Worm (Caenorhabditis elegans): ENCODE data around the gene npr-8.

The npr-8 gene

ce11 chrX:7409030-7409429 lies 31.9 kb downstream of the npr-8 start:
- TF ChIP-seq R02D3.7 (tag; optimal IDR thresholded peaks at IDR 0.05): no peak
- no peak for TF ChIP-seq dmd-4 (tag; optimal IDR thresholded peaks at IDR 0.05)
- no peak for TF ChIP-seq lsy-2 (tag; optimal IDR thresholded peaks at IDR 0.05)
- no peak for TF ChIP-seq nhr-77 (tag; optimal IDR thresholded peaks at IDR 0.05)
- TF ChIP-seq zag-1 (tag; optimal IDR thresholded peaks at IDR 0.05): no peak
- TF ChIP-seq egl-27 (tag; optimal IDR thresholded peaks at IDR 0.05): no peak
- no peak for TF ChIP-seq unc-62 (GFP tag; optimal IDR thresholded peaks at IDR 0.05)
- TF ChIP-seq nhr-12 (tag; optimal IDR thresholded peaks at IDR 0.05): no peak
- no peak for TF ChIP-seq Y55F3AM.14 (GFP tag; optimal IDR thresholded peaks at IDR 0.05)
- no peak for TF ChIP-seq alr-1 (tag; optimal IDR thresholded peaks at IDR 0.05)
- TF ChIP-seq nhr-11 (tag; optimal IDR thresholded peaks at IDR 0.05): no peak
- no peak for TF ChIP-seq unc-55 (GFP tag; optimal IDR thresholded peaks at IDR 0.05)
- TF ChIP-seq sma-3 (GFP tag; optimal IDR thresholded peaks at IDR 0.05): no peak
- no peak for TF ChIP-seq unc-39 (tag; optimal IDR thresholded peaks at IDR 0.05)
- no peak for TF ChIP-seq sem-4 (tag; optimal IDR thresholded peaks at IDR 0.05)
- TF ChIP-seq nhr-23 (tag; optimal IDR thresholded peaks at IDR 0.05): no peak
- TF ChIP-seq ceh-16 (tag; optimal IDR thresholded peaks at IDR 0.05): no peak
- no peak for TF ChIP-seq nhr-10 (tag; optimal IDR thresholded peaks at IDR 0.05)
- TF ChIP-seq F13H6.1 (tag; optimal IDR thresholded peaks at IDR 0.05): no peak
- TF ChIP-seq mbf-1 (tag; optimal IDR thresholded peaks at IDR 0.05): no peak

ce11 chrX:7409935-7410334 lies 32.8 kb downstream of the npr-8 start, which contains the start of gene C10A4.2:
Gene C10A4.2 (plus strand): TSS chrX:7410235.
- TF ChIP-seq mbf-1 (tag; optimal IDR thresholded peaks at IDR 0.05): no peak
- no peak for TF ChIP-seq peb-1 (tag; optimal IDR thresholded peaks at IDR 0.05)
- no peak for TF ChIP-seq elt-3 (tag; optimal IDR thresholded peaks at IDR 0.05)
- TF ChIP-seq lin-11 (tag; optimal IDR thresholded peaks at IDR 0.05): no peak
- no peak for TF ChIP-seq unc-55 (GFP tag; optimal IDR thresholded peaks at IDR 0.05)
- TF ChIP-seq crh-2 (tag; optimal IDR thresholded peaks at IDR 0.05): no peak
- no peak for TF ChIP-seq nhr-21 (tag; optimal IDR thresholded peaks at IDR 0.05)
- no peak for TF ChIP-seq Y55F3AM.14 (GFP tag; optimal IDR thresholded peaks at IDR 0.05)
- no peak for TF ChIP-seq F13H6.1 (tag; optimal IDR thresholded peaks at IDR 0.05)
- no peak for TF ChIP-seq skn-1 (tag; optimal IDR thresholded peaks at IDR 0.05)

ce11 chrX:7415420-7415819 lies 38.3 kb downstream of the npr-8 start, which contains the start of gene C10A4.7:
Gene C10A4.7 (minus strand): TSS chrX:7415520.
- no peak for TF ChIP-seq F13H6.1 (tag; optimal IDR thresholded peaks at IDR 0.05)
- TF ChIP-seq ztf-1 (GFP tag; conservative IDR thresholded peaks at IDR 0.05): no peak
- no peak for TF ChIP-seq unc-55 (GFP tag; optimal IDR thresholded peaks at IDR 0.05)
- TF ChIP-seq lin-11 (tag; optimal IDR thresholded peaks at IDR 0.05): no peak
- TF ChIP-seq ztf-4 (tag; optimal IDR thresholded peaks at IDR 0.05): no peak
- no peak for TF ChIP-seq nhr-11 (tag; optimal IDR thresholded peaks at IDR 0.05)
- TF ChIP-seq ceh-82 (tag; optimal IDR thresholded peaks at IDR 0.05): no peak
- no peak for TF ChIP-seq nhr-12 (tag; optimal IDR thresholded peaks at IDR 0.05)
- no peak for TF ChIP-seq lin-13 (GFP tag; optimal IDR thresholded peaks at IDR 0.05)
- TF ChIP-seq elt-1 (tag; optimal IDR thresholded peaks at IDR 0.05): no peak
- TF ChIP-seq ztf-11 (tag; optimal IDR thresholded peaks at IDR 0.05): no peak
- TF ChIP-seq mab-5 (tag; optimal IDR thresholded peaks at IDR 0.05): no peak
- no peak for TF ChIP-seq fos-1 (tag; optimal IDR thresholded peaks at IDR 0.05)
- no peak for TF ChIP-seq nhr-77 (tag; optimal IDR thresholded peaks at IDR 0.05)
- TF ChIP-seq nhr-21 (tag; optimal IDR thresholded peaks at IDR 0.05): no peak
- TF ChIP-seq nhr-129 (tag; optimal IDR thresholded peaks at IDR 0.05): no peak
- TF ChIP-seq R02D3.7 (tag; optimal IDR thresholded peaks at IDR 0.05): no peak
- TF ChIP-seq sma-3 (GFP tag; optimal IDR thresholded peaks at IDR 0.05): no peak
- TF ChIP-seq C34F6.9 (tag; optimal IDR thresholded peaks at IDR 0.05): no peak
- TF ChIP-seq nhr-25 (tag; optimal IDR thresholded peaks at IDR 0.05): no peak

ce11 chrX:7416082-7416481 lies 39.0 kb downstream of the npr-8 start, which contains the start of gene C10A4.1:
Gene C10A4.1 (plus strand): TSS chrX:7416382.
- no peak for TF ChIP-seq ama-1 (optimal IDR thresholded peaks at IDR 0.05)
- TF ChIP-seq zag-1 (tag; optimal IDR thresholded peaks at IDR 0.05): no peak
- TF ChIP-seq unc-55 (GFP tag; optimal IDR thresholded peaks at IDR 0.05): no peak
- no peak for TF ChIP-seq skn-1 (tag; optimal IDR thresholded peaks at IDR 0.05)
- no peak for TF ChIP-seq lin-13 (GFP tag; optimal IDR thresholded peaks at IDR 0.05)
- TF ChIP-seq peb-1 (tag; optimal IDR thresholded peaks at IDR 0.05): no peak
- TF ChIP-seq ZK546.5 (tag; optimal IDR thresholded peaks at IDR 0.05): no peak
- TF ChIP-seq ceh-82 (tag; optimal IDR thresholded peaks at IDR 0.05): no peak
- TF ChIP-seq mdl-1 (tag; optimal IDR thresholded peaks at IDR 0.05): no peak
- no peak for TF ChIP-seq alr-1 (tag; optimal IDR thresholded peaks at IDR 0.05)

Measured in whole organism, L2 larva.